Fruit fly (Drosophila melanogaster): ENCODE results near the gene CG6865.

CG6865 gene

DNA sequence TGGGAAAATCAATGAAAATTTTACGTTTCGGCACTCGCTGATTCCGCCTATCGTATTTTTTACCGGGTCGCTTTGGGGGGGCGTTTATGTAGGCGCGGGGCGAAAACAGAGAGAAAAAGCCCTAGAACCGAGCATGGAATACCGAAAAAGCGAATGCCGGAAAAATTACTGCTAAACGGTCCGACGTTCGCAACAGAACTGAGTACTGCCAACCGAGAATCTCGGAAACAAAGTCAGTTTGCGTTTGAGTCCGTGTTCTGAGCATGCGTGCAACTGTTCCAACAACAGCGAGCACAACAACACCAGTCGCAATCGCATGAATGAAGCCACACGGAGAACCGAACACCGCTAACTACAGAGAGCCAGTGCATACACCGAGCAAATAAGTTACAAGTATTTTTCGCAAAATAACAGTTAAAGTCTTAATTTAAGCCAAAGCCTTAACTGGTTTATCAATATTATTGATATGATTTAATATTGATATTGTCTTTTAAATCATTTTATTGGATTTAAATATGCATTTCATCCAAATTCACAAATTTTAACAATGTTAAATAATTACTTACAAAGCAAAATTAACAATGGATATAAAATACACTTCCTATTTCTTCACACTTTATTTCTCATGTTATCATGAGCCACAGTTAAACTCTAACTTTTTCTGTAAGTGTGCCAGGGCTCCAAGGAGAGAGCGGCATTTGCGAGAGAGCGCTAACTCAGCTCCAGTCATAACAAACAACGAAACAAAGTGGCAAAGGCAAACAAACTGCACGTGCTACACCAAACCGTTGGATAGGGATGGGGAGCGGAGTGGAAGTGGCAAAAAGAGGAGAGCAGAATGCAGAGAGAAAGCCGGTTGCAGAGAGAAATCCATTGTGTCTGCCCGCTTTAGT is 27.1 kb downstream of the CG6865 start, which contains the start of gene CG3961 (continued):
- TF ChIP-seq ase (GFP tag; IDR thresholded peaks at IDR 0.05) (peak; percentile 88), phol (tag; optimal IDR thresholded peaks at IDR 0.05) (peak; percentile 99), CG43689 (GFP tag; IDR thresholded peaks at IDR 0.05) (no peak; the same call in 1 of the 2 replicates), CG2889 (GFP tag; IDR thresholded peaks at IDR 0.05) (peak; percentile 72; the same call in 2 of the 3 replicates), CG14441 (GFP tag; IDR thresholded peaks at IDR 0.05) (peak; percentile 82), Nf-YB (GFP tag; optimal IDR thresholded peaks at IDR 0.05) (peak; percentile 89), cwo (GFP tag; optimal IDR thresholded peaks at IDR 0.05) (peak; percentile 97), Chrac-16 (GFP tag; optimal IDR thresholded peaks at IDR 0.05) (peak; percentile 96), CG13624 (GFP tag; optimal IDR thresholded peaks at IDR 0.05) (peak; percentile 78), CG9876 (GFP tag; optimal IDR thresholded peaks at IDR 0.05) (peak; percentile 57), Myb (GFP tag; optimal IDR thresholded peaks at IDR 0.05) (peak; percentile 58), corto (GFP tag; optimal IDR thresholded peaks at IDR 0.05) (peak; percentile 87), onecut (GFP tag; IDR thresholded peaks at IDR 0.05) (peak; percentile 83), h (optimal IDR thresholded peaks at IDR 0.05) (no peak), tx (GFP tag; optimal IDR thresholded peaks at IDR 0.05) (peak; percentile 59), lmd (GFP tag; IDR thresholded peaks at IDR 0.05) (peak; percentile 94), Mes4 (GFP tag; optimal IDR thresholded peaks at IDR 0.05) (peak; percentile 86), Hr78 (GFP tag; optimal IDR thresholded peaks at IDR 0.05) (peak in 1 of 2 experiments; percentile 96), CG16813 (GFP tag; IDR thresholded peaks at IDR 0.05; ENCODE audit: partially characterized antibody) (no peak), Adf1 (GFP tag; IDR thresholded peaks at IDR 0.05) (peak; percentile 40), mld (GFP tag; IDR thresholded peaks at IDR 0.05; ENCODE audit: partially characterized antibody) (no peak), CG15514 (GFP tag; optimal IDR thresholded peaks at IDR 0.05) (peak; percentile 81), ato (GFP tag; IDR thresholded peaks at IDR 0.05; ENCODE audit: partially characterized antibody) (no peak; the same call in 1 of the 2 replicates), Fer3 (tag; optimal IDR thresholded peaks at IDR 0.05) (peak; percentile 94), CG8281 (tag; optimal IDR thresholded peaks at IDR 0.05) (peak; percentile 91), sd (tag; optimal IDR thresholded peaks at IDR 0.05) (peak; percentile 90), H2.0 (GFP tag; IDR thresholded peaks at IDR 0.05) (peak; percentile 88), CG10543 (GFP tag; optimal IDR thresholded peaks at IDR 0.05) (peak; percentile 95), CG7987 (GFP tag; optimal IDR thresholded peaks at IDR 0.05) (peak; percentile 90), vnd (GFP tag; IDR thresholded peaks at IDR 0.05; ENCODE audit: partially characterized antibody) (no peak), CG7839 (tag; optimal IDR thresholded peaks at IDR 0.05) (peak; percentile 99), Dll (GFP tag; IDR thresholded peaks at IDR 0.05; ENCODE audit: partially characterized antibody) (no peak), CG10979 (tag; optimal IDR thresholded peaks at IDR 0.05) (peak; percentile 99), esg (GFP tag; conservative IDR thresholded peaks at IDR 0.05) (peak; percentile 94), fd64A (GFP tag; optimal IDR thresholded peaks at IDR 0.05) (peak; percentile 90), C15 (GFP tag; IDR thresholded peaks at IDR 0.05) (no peak; the same call in 2 of the 3 replicates), ab (GFP tag; optimal IDR thresholded peaks at IDR 0.05) (peak; percentile 39), odd (GFP tag; optimal IDR thresholded peaks at IDR 0.05) (peak; percentile 98), mirr (GFP tag; optimal IDR thresholded peaks at IDR 0.05) (peak; percentile 67), Dip3 (GFP tag; optimal IDR thresholded peaks at IDR 0.05) (peak; percentile 63), CG11093 (GFP tag; IDR thresholded peaks at IDR 0.05) (peak; percentile 92), CG6683 (GFP tag; optimal IDR thresholded peaks at IDR 0.05) (peak; percentile 95), CG10267 (tag; optimal IDR thresholded peaks at IDR 0.05) (peak; percentile 96), CG3847 (GFP tag; IDR thresholded peaks at IDR 0.05) (peak; percentile 88), CG32532 (GFP tag; IDR thresholded peaks at IDR 0.05) (peak; percentile 79), Oaz (GFP tag; IDR thresholded peaks at IDR 0.05) (peak; percentile 86; the same call in 1 of the 2 replicates), CG18619 (GFP tag; optimal IDR thresholded peaks at IDR 0.05) (peak; percentile 98), Atf6 (GFP tag; IDR thresholded peaks at IDR 0.05) (peak; percentile 89)
